Worm (Caenorhabditis elegans): ENCODE results near the gene R09A8.1.

The R09A8.1 gene

DNA sequence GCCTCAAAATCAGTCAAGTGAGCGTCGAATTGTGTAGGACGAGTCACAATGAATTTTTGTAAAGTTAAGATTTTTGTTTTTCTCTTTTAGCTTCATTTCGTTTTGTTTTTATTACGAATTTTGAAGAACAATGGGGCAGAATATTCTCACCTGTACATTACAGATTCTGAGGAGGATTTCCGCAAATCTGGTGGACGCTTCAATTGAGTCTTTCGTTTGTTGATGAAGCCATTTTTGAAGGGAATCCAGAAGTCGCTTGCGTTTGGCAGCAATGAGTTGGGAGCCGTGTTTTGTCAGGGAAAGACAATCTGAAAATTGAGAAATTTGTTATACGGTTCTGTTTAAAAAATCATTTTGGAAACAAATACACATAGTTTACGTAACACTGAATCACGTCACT lies 50.9 kb downstream of the R09A8.1 start:
- no peak for TF ChIP-seq daf-12 (tag; optimal IDR thresholded peaks at IDR 0.05)
- peak; percentile 98 for TF ChIP-seq ama-1 (optimal IDR thresholded peaks at IDR 0.05)
- no peak for TF ChIP-seq fos-1 (tag; optimal IDR thresholded peaks at IDR 0.05)

DNA sequence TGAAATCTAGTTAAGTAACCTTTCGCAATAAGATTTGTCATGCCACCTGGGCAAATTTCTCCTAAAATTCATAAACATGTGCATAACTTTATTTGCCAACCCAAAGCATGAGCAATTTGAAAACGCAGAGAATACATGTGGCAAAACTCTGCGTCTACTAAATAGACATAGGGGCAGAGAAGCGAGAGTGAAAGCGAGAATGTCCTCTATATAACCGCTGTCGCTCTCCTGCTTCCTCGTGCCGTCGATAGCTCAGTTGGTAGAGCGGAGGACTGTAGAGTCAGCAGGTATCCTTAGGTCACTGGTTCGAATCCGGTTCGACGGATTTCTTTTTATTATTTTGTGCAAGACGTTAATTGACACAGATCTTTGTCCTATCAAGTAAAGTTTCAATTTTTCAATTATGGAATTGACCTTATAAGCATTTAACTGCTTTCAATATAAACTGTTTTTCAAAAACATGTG lies 51.5 kb downstream of the R09A8.1 start:
- TF ChIP-seq pqm-1 (tag; optimal IDR thresholded peaks at IDR 0.05) (peak; percentile 62), nhr-28 (tag; optimal IDR thresholded peaks at IDR 0.05) (no peak), ceh-16 (tag; optimal IDR thresholded peaks at IDR 0.05) (no peak), snpc-4 (tag; optimal IDR thresholded peaks at IDR 0.05) (no peak), egl-5 (tag; optimal IDR thresholded peaks at IDR 0.05) (no peak), sea-2 (GFP tag; optimal IDR thresholded peaks at IDR 0.05) (no peak), lsy-12 (tag; optimal IDR thresholded peaks at IDR 0.05) (peak; percentile 98), egl-27 (tag; optimal IDR thresholded peaks at IDR 0.05) (peak; percentile 56), fos-1 (tag; optimal IDR thresholded peaks at IDR 0.05) (no peak), lin-15B (tag; optimal IDR thresholded peaks at IDR 0.05) (no peak), hmg-11 (tag; optimal IDR thresholded peaks at IDR 0.05) (peak; percentile 98), nhr-43 (tag; optimal IDR thresholded peaks at IDR 0.05; ENCODE audit: poor library complexity, severe bottlenecking) (peak; percentile 77), lin-39 (tag; optimal IDR thresholded peaks at IDR 0.05) (peak; percentile 56), nhr-11 (tag; optimal IDR thresholded peaks at IDR 0.05) (peak; percentile 13), ceh-9 (tag; optimal IDR thresholded peaks at IDR 0.05) (no peak), aly-2 (tag; optimal IDR thresholded peaks at IDR 0.05) (no peak), nfya-1 (tag; optimal IDR thresholded peaks at IDR 0.05; ENCODE audit: insufficient read depth) (peak; percentile 70), unc-62 (GFP tag; optimal IDR thresholded peaks at IDR 0.05) (no peak), elt-2 (tag; optimal IDR thresholded peaks at IDR 0.05) (peak; percentile 54), nhr-12 (tag; optimal IDR thresholded peaks at IDR 0.05) (no peak), elt-1 (tag; optimal IDR thresholded peaks at IDR 0.05) (no peak), skn-1 (tag; optimal IDR thresholded peaks at IDR 0.05) (peak; percentile 43), mml-1 (tag; optimal IDR thresholded peaks at IDR 0.05) (no peak), ztf-4 (tag; optimal IDR thresholded peaks at IDR 0.05) (no peak), nhr-23 (tag; optimal IDR thresholded peaks at IDR 0.05) (peak; percentile 32), nhr-67 (tag; optimal IDR thresholded peaks at IDR 0.05) (no peak), ztf-11 (tag; optimal IDR thresholded peaks at IDR 0.05) (no peak), R02D3.7 (tag; optimal IDR thresholded peaks at IDR 0.05) (peak; percentile 33), nhr-25 (tag; optimal IDR thresholded peaks at IDR 0.05) (peak; percentile 53), fkh-10 (GFP tag; optimal IDR thresholded peaks at IDR 0.05) (no peak), eor-1 (tag; optimal IDR thresholded peaks at IDR 0.05) (no peak), pha-4 (tag; optimal IDR thresholded peaks at IDR 0.05) (peak; percentile 71), tbx-2 (tag; optimal IDR thresholded peaks at IDR 0.05) (peak; percentile 73), daf-12 (tag; optimal IDR thresholded peaks at IDR 0.05) (no peak), unc-39 (tag; optimal IDR thresholded peaks at IDR 0.05) (no peak), jun-1 (tag; optimal IDR thresholded peaks at IDR 0.05) (no peak), zag-1 (tag; optimal IDR thresholded peaks at IDR 0.05) (no peak), elt-3 (tag; optimal IDR thresholded peaks at IDR 0.05) (no peak), ceh-82 (tag; optimal IDR thresholded peaks at IDR 0.05) (peak; percentile 39), fkh-2 (tag; optimal IDR thresholded peaks at IDR 0.05) (no peak), nhr-77 (tag; optimal IDR thresholded peaks at IDR 0.05) (peak; percentile 31), mdl-1 (tag; optimal IDR thresholded peaks at IDR 0.05) (no peak), ama-1 (optimal IDR thresholded peaks at IDR 0.05) (peak; percentile 98), nhr-76 (tag; optimal IDR thresholded peaks at IDR 0.05) (no peak), ceh-28 (tag; optimal IDR thresholded peaks at IDR 0.05) (peak; percentile 33), ZK546.5 (tag; optimal IDR thresholded peaks at IDR 0.05) (no peak), nhr-237 (tag; optimal IDR thresholded peaks at IDR 0.05) (no peak)
